Worm (Caenorhabditis elegans) whole organism, L1 larva: ENCODE results near the gene Y54F10BM.6.
A peak's percentile ranks its signal among the peaks of the same experiment; 100 is the strongest.
"Not testable (repeated sequence)": the region's sequence is repeated elsewhere in the genome, so short reads cannot be mapped to it uniquely, and the experiment has no call there.

Source experiments
- C16A3.4 ChIP-seq: fragments of 150-350 bp; optimal IDR thresholded peaks from 2 replicates; lab custom pipeline; 2014; ENCODE audit warnings: missing biosample characterization, missing genetic modification characterization
- ceh-88 ChIP-seq: fragments of 200-800 bp; sonication (Bioruptor generic); IDR thresholded peaks from 2 replicates; pipeline ENCODE4 v1.3.6; 2022; ENCODE audit warnings: missing genetic modification characterization, missing compliant biosample characterization
- dpl-1 ChIP-seq, 3 experiments: fragments of 150-350 bp in 2 of 3; sonication (generic microtip) in 1 of 3; optimal IDR thresholded peaks; 2 replicates each; lab custom pipeline; 2014 to 2017; ENCODE audit warnings: missing biosample characterization in 3 of 3, missing genetic modification characterization in 3 of 3, missing genetic modification reagents in 3 of 3
- efl-1 ChIP-seq, 4 experiments: fragments of 150-350 bp; optimal IDR thresholded peaks in 3 of 4; peaks in 1 of 4; 1 replicate in 1 of 4; 2 replicates in 3 of 4; lab custom pipeline; 2014; ENCODE audit warnings: missing biosample characterization in 2 of 4, missing genetic modification characterization in 2 of 4, missing genetic modification reagents in 2 of 4
- elt-2 ChIP-seq: sonication (generic microtip); optimal IDR thresholded peaks from 2 replicates; lab custom pipeline; 2016; ENCODE audit warnings: missing genetic modification characterization, mild to moderate bottlenecking, inconsistent platforms, missing compliant biosample characterization, missing genetic modification reagents
- elt-3 ChIP-seq, 6 experiments: fragments of 150-350 bp in 1 of 6; sonication (generic microtip); optimal IDR thresholded peaks; 2 replicates each; lab custom pipeline; 2017 to 2018; ENCODE audit warnings: missing biosample characterization in 6 of 6, missing genetic modification characterization in 6 of 6, inconsistent platforms in 1 of 6
- hlh-17 ChIP-seq: fragments of 200-800 bp; sonication (Bioruptor generic); optimal IDR thresholded peaks from 2 replicates; lab custom pipeline; 2018; ENCODE audit warnings: missing genetic modification characterization, mild to moderate bottlenecking, missing compliant biosample characterization, moderate library complexity, borderline replicate concordance
- irx-1 ChIP-seq: sonication (generic microtip); optimal IDR thresholded peaks from 2 replicates; lab custom pipeline; 2016; ENCODE audit warnings: missing genetic modification characterization, missing compliant biosample characterization
- lin-35 ChIP-seq, 2 experiments: fragments of 150-350 bp; optimal IDR thresholded peaks; 2 replicates each; lab custom pipeline; 2014; ENCODE audit warnings: missing biosample characterization in 2 of 2, missing genetic modification characterization in 2 of 2, missing genetic modification reagents in 2 of 2
- lin-39 ChIP-seq: fragments of 150-350 bp; optimal IDR thresholded peaks from 2 replicates; lab custom pipeline; 2014; ENCODE audit warnings: missing biosample characterization, missing genetic modification reagents, missing genetic modification characterization
- mdl-1 ChIP-seq, 2 experiments: fragments of 150-350 bp; optimal IDR thresholded peaks; 2 replicates each; lab custom pipeline; 2014 to 2017; ENCODE audit warnings: missing biosample characterization in 2 of 2, missing genetic modification characterization in 2 of 2, inconsistent platforms in 1 of 2
- mep-1 ChIP-seq: fragments of 150-350 bp; optimal IDR thresholded peaks from 2 replicates; lab custom pipeline; 2014; ENCODE audit warnings: missing biosample characterization, missing genetic modification characterization
- nhr-28 ChIP-seq: fragments of 150-350 bp; optimal IDR thresholded peaks from 2 replicates; lab custom pipeline; 2014; ENCODE audit warnings: missing biosample characterization, missing genetic modification characterization
- nhr-71 ChIP-seq: sonication (generic microtip); optimal IDR thresholded peaks from 2 replicates; lab custom pipeline; 2016; ENCODE audit warnings: mild to moderate bottlenecking, missing genetic modification characterization, moderate library complexity, missing compliant biosample characterization
- pqm-1 ChIP-seq: sonication (generic microtip); optimal IDR thresholded peaks from 3 replicates; lab custom pipeline; 2017; ENCODE audit warnings: missing biosample characterization, missing genetic modification characterization
- rnt-1 ChIP-seq: sonication (generic microtip); optimal IDR thresholded peaks from 2 replicates; lab custom pipeline; 2016; ENCODE audit warnings: mild to moderate bottlenecking, missing genetic modification characterization, moderate library complexity, missing compliant biosample characterization
- skn-1 ChIP-seq: fragments of 150-350 bp; optimal IDR thresholded peaks from 2 replicates; lab custom pipeline; 2014; ENCODE audit warnings: missing biosample characterization, missing genetic modification characterization
- snu-23 ChIP-seq: sonication (generic microtip); optimal IDR thresholded peaks from 2 replicates; lab custom pipeline; 2016; ENCODE audit warnings: missing genetic modification characterization, missing compliant biosample characterization
- sox-4 ChIP-seq: sonication (generic microtip); optimal IDR thresholded peaks from 2 replicates; lab custom pipeline; 2016; ENCODE audit warnings: missing genetic modification characterization, missing compliant biosample characterization
- unc-30 ChIP-seq: sonication (generic microtip); optimal IDR thresholded peaks from 2 replicates; lab custom pipeline; 2017; ENCODE audit warnings: missing biosample characterization, missing genetic modification characterization
- unc-86 ChIP-seq: sonication (generic microtip); optimal IDR thresholded peaks from 2 replicates; lab custom pipeline; 2016; ENCODE audit warnings: missing genetic modification characterization, missing compliant biosample characterization
- xbp-1 ChIP-seq: sonication (generic microtip); optimal IDR thresholded peaks from 2 replicates; lab custom pipeline; 2016; ENCODE audit warnings: missing genetic modification characterization, missing compliant biosample characterization
- zag-1 ChIP-seq: fragments of 150-350 bp; optimal IDR thresholded peaks from 2 replicates; lab custom pipeline; 2014; ENCODE audit warnings: missing biosample characterization, missing genetic modification characterization
- ztf-11 ChIP-seq, 2 experiments: sonication (generic microtip); optimal IDR thresholded peaks; 2 replicates each; lab custom pipeline; 2016 to 2017; ENCODE audit warnings: missing genetic modification characterization in 2 of 2, missing biosample characterization in 1 of 2, missing compliant biosample characterization in 1 of 2

Y54F10BM.6 gene

ce11 chrIII:2258863-2259262, 4.2 kb upstream of the Y54F10BM.6 start, which contains the start of gene fbxa-43:
fbxa-43 (minus strand) TSS chrIII:2258963.
- TF ChIP-seq efl-1 (optimal IDR thresholded peaks at IDR 0.05; lab: Kevin White, UChicago) (no peak), efl-1 (GFP tag; optimal IDR thresholded peaks at IDR 0.05 in 1 of 2; lab: Kevin White, UChicago) (peak in 1 of 2 experiments; percentile 52), xbp-1 (tag; lab: Kevin White, UChicago) (no peak)

- TF ChIP-seq efl-1 (optimal IDR thresholded peaks at IDR 0.05; lab: Kevin White, UChicago) = no peak
- peak in 1 of 2 experiments; percentile 92 for TF ChIP-seq efl-1 (GFP tag; optimal IDR thresholded peaks at IDR 0.05 in 1 of 2; lab: Kevin White, UChicago)
- TF ChIP-seq skn-1 (tag; lab: Kevin White, UChicago) = no peak
Measured at ce11 chrIII:2259329-2259728, 3.7 kb upstream of the Y54F10BM.6 start.

- not testable (repeated sequence) for TF ChIP-seq nhr-28 (tag; lab: Kevin White, UChicago); rnt-1 (tag; lab: Kevin White, UChicago); snu-23
- TF ChIP-seq, all 84 proteins: peak for 0; not testable (repeated sequence) for 84
Measured at ce11 chrIII:2261353-2261752, 1.7 kb upstream of the Y54F10BM.6 start, which contains the start of gene fbxa-42. fbxa-42 (minus strand) TSS chrIII:2261453.

ce11 chrIII:2265986-2266701, 3.1 kb downstream of the Y54F10BM.6 start, which contains the start of gene fbxa-9:
fbxa-9 (plus strand) TSS chrIII:2266651.
- TF ChIP-seq nhr-71 (tag; lab: Kevin White, UChicago) (no peak), sox-4 (tag; lab: Kevin White, UChicago) (no peak), elt-2 (tag; lab: Kevin White, UChicago) (peak; percentile 76), pqm-1 (tag; lab: Kevin White, UChicago) (peak; percentile 16)

- TF ChIP-seq efl-1 (optimal IDR thresholded peaks at IDR 0.05; lab: Kevin White, UChicago) = peak in 1 of 2 experiments; percentile 50
- peak; percentile 32 to 93 for TF ChIP-seq efl-1 (GFP tag; optimal IDR thresholded peaks at IDR 0.05 in 1 of 2; lab: Kevin White, UChicago)
- peak in 1 of 3 experiments; percentile 3 for TF ChIP-seq dpl-1 (GFP tag; optimal IDR thresholded peaks at IDR 0.05; lab: Kevin White, UChicago)
Measured at ce11 chrIII:2271016-2271590, 8.1 kb downstream of the Y54F10BM.6 start.

ce11 chrIII:2272075-2272474, 9.0 kb downstream of the Y54F10BM.6 start, which contains the start of gene fbxa-48:
fbxa-48 (minus strand) TSS chrIII:2272175.
- TF ChIP-seq ztf-11 (tag; optimal IDR thresholded peaks at IDR 0.05; lab: Kevin White, UChicago) (no peak), mdl-1 (tag; optimal IDR thresholded peaks at IDR 0.05; lab: Kevin White, UChicago) (no peak), C16A3.4 (tag; lab: Kevin White, UChicago) (no peak), efl-1 (optimal IDR thresholded peaks at IDR 0.05; lab: Kevin White, UChicago) (no peak), efl-1 (GFP tag; optimal IDR thresholded peaks at IDR 0.05 in 1 of 2; lab: Kevin White, UChicago) (peak in 1 of 2 experiments; percentile 75), hlh-17 (GFP tag; lab: Kevin White, UChicago) (no peak), unc-30 (tag; lab: Kevin White, UChicago) (no peak), irx-1 (tag; lab: Kevin White, UChicago) (no peak), lin-35 (GFP tag; optimal IDR thresholded peaks at IDR 0.05; lab: Kevin White, UChicago) (peak in 1 of 2 experiments; percentile 13), ceh-88 (GFP tag; lab: Robert Waterston, UW) (no peak), zag-1 (no peak), unc-86 (tag; lab: Kevin White, UChicago) (no peak), nhr-71 (tag; lab: Kevin White, UChicago) (no peak)

ce11 chrIII:2272732-2273131, 9.7 kb downstream of the Y54F10BM.6 start, which contains the start of gene fbxa-39:
fbxa-39 (plus strand) TSS chrIII:2273032.
- no peak for TF ChIP-seq lin-39

ce11 chrIII:2276842-2277241, 13.8 kb downstream of the Y54F10BM.6 start, which contains the start of gene Y54F10BM.21:
Y54F10BM.21 (plus strand) TSS chrIII:2277142.
- TF ChIP-seq elt-3 (tag; optimal IDR thresholded peaks at IDR 0.05; lab: Kevin White, UChicago) = peak in 1 of 6 experiments; percentile 40
- TF ChIP-seq zag-1 = no peak
- no peak for TF ChIP-seq mep-1 (tag; lab: Kevin White, UChicago)
- no peak for TF ChIP-seq hlh-17 (GFP tag; lab: Kevin White, UChicago)
